Fruit fly (Drosophila melanogaster) whole organism, prepupa: ENCODE data around the gene rdog.
A peak's percentile ranks its signal among the peaks of the same experiment; 100 is the strongest.

Experiments used
- Blimp-1 ChIP-seq: fragments of 200-800 bp; sonication (Bioruptor generic); optimal IDR thresholded peaks from 3 replicates; lab custom pipeline; 2017; ENCODE audit warnings: missing biosample characterization, missing genetic modification characterization, mild to moderate bottlenecking, moderate library complexity, missing genetic modification reagents
- CG10631 ChIP-seq: fragments of 200-800 bp; sonication (Bioruptor generic); optimal IDR thresholded peaks from 2 replicates; lab custom pipeline; 2016; ENCODE audit warnings: missing biosample characterization, missing genetic modification characterization
- CG11294 ChIP-seq: fragments of 200-800 bp; sonication (Bioruptor generic); IDR thresholded peaks from 2 replicates; pipeline ENCODE4 v1.3.6; 2022; ENCODE audit warnings: missing biosample characterization, missing genetic modification characterization
- CG11762 ChIP-seq: fragments of 200-800 bp; sonication (Bioruptor generic); optimal IDR thresholded peaks from 3 replicates; lab custom pipeline; 2016; ENCODE audit warnings: missing biosample characterization, missing genetic modification characterization; ENCODE audit not compliant: insufficient read depth
- CG11902 ChIP-seq: fragments of 200-800 bp; sonication (Bioruptor generic); optimal IDR thresholded peaks from 3 replicates; lab custom pipeline; 2016; ENCODE audit warnings: missing biosample characterization, missing genetic modification characterization
- CG15336 ChIP-seq: fragments of 200-800 bp; sonication (Bioruptor generic); IDR thresholded peaks from 2 replicates; pipeline ENCODE4 v1.3.6; 2022; ENCODE audit warnings: missing biosample characterization, missing genetic modification characterization
- CG1621 ChIP-seq: fragments of 200-800 bp; sonication (Bioruptor generic); optimal IDR thresholded peaks from 3 replicates; lab custom pipeline; 2018; ENCODE audit warnings: missing biosample characterization, mild to moderate bottlenecking, missing genetic modification characterization
- CG16779 ChIP-seq: fragments of 200-800 bp; sonication (Bioruptor generic); optimal IDR thresholded peaks from 3 replicates; lab custom pipeline; 2017; ENCODE audit warnings: missing biosample characterization, mild to moderate bottlenecking, missing genetic modification characterization
- CG3032 ChIP-seq: fragments of 200-800 bp; optimal IDR thresholded peaks from 2 replicates; lab custom pipeline; 2019; ENCODE audit warnings: missing biosample characterization, mild to moderate bottlenecking, missing genetic modification characterization, moderate library complexity
- CG31627 ChIP-seq: fragments of 200-800 bp; sonication (Bioruptor generic); optimal IDR thresholded peaks from 3 replicates; lab custom pipeline; 2016; ENCODE audit warnings: missing biosample characterization, missing genetic modification characterization
- CG32006 ChIP-seq: fragments of 200-800 bp; sonication (Bioruptor generic); optimal IDR thresholded peaks from 3 replicates; lab custom pipeline; 2017; ENCODE audit warnings: missing biosample characterization, mild to moderate bottlenecking, missing genetic modification characterization
- CG34406 ChIP-seq: fragments of 200-800 bp; sonication (Bioruptor generic); optimal IDR thresholded peaks from 3 replicates; lab custom pipeline; 2016; ENCODE audit warnings: missing biosample characterization, missing genetic modification characterization
- CG3919 ChIP-seq: fragments of 200-800 bp; sonication (Bioruptor generic); optimal IDR thresholded peaks from 3 replicates; lab custom pipeline; 2016; ENCODE audit warnings: missing biosample characterization, missing genetic modification characterization
- CG4318 ChIP-seq: fragments of 200-800 bp; sonication (Bioruptor generic); optimal IDR thresholded peaks from 3 replicates; lab custom pipeline; 2017; ENCODE audit warnings: missing biosample characterization, mild to moderate bottlenecking, missing genetic modification characterization
- CG6163 ChIP-seq: fragments of 200-800 bp; sonication (Bioruptor generic); IDR thresholded peaks from 3 replicates; pipeline ENCODE4 v1.3.6; 2022; ENCODE audit warnings: missing biosample characterization, missing genetic modification characterization
- CG6276 ChIP-seq: fragments of 200-800 bp; sonication (Bioruptor generic); optimal IDR thresholded peaks from 2 replicates; lab custom pipeline; 2017; ENCODE audit warnings: missing biosample characterization, mild to moderate bottlenecking, missing genetic modification characterization
- CG6792 ChIP-seq: fragments of 200-800 bp; sonication (Bioruptor generic); optimal IDR thresholded peaks from 3 replicates; lab custom pipeline; 2016; ENCODE audit warnings: missing biosample characterization, missing genetic modification characterization
- CG6808 ChIP-seq: fragments of 200-800 bp; sonication (Bioruptor generic); optimal IDR thresholded peaks from 3 replicates; lab custom pipeline; 2017; ENCODE audit warnings: missing biosample characterization, missing genetic modification characterization, mild to moderate bottlenecking, moderate library complexity, missing genetic modification reagents
- CG6854 ChIP-seq: fragments of 200-800 bp; sonication (Bioruptor generic); optimal IDR thresholded peaks from 2 replicates; lab custom pipeline; 2017; ENCODE audit warnings: missing biosample characterization, mild to moderate bottlenecking, missing genetic modification characterization
- CG7368 ChIP-seq: fragments of 200-800 bp; sonication (Bioruptor generic); optimal IDR thresholded peaks from 3 replicates; lab custom pipeline; 2016; ENCODE audit warnings: missing biosample characterization, missing genetic modification characterization
- CG8119 ChIP-seq: fragments of 200-800 bp; sonication (Bioruptor generic); IDR thresholded peaks from 3 replicates; pipeline ENCODE4 v1.3.6; 2022; ENCODE audit warnings: missing biosample characterization, missing genetic modification characterization
- CG8319 ChIP-seq: fragments of 200-800 bp; sonication (Bioruptor generic); optimal IDR thresholded peaks from 3 replicates; lab custom pipeline; 2016; ENCODE audit warnings: missing biosample characterization, missing genetic modification characterization
- CG8632 ChIP-seq: fragments of 200-800 bp; sonication (Bioruptor generic); optimal IDR thresholded peaks from 3 replicates; lab custom pipeline; 2016; ENCODE audit warnings: missing biosample characterization, missing genetic modification characterization
- CG9139 ChIP-seq: fragments of 200-800 bp; sonication (Bioruptor generic); optimal IDR thresholded peaks from 3 replicates; lab custom pipeline; 2017; ENCODE audit warnings: missing biosample characterization, mild to moderate bottlenecking, missing genetic modification characterization
- Eip78C ChIP-seq: fragments of 200-800 bp; sonication (Bioruptor generic); peaks from one replicate; lab custom pipeline; 2016; ENCODE audit warnings: missing biosample characterization, missing genetic modification characterization
- Eip93F ChIP-seq: fragments of 200-800 bp; sonication (Bioruptor generic); optimal IDR thresholded peaks from 2 replicates; lab custom pipeline; 2016; ENCODE audit warnings: missing biosample characterization, mild to moderate bottlenecking, missing genetic modification characterization
- Ets96B ChIP-seq: fragments of 200-800 bp; optimal IDR thresholded peaks from 2 replicates; lab custom pipeline; 2019; ENCODE audit warnings: missing biosample characterization, mild to moderate bottlenecking, missing genetic modification characterization, moderate library complexity
- Gug ChIP-seq: fragments of 200-800 bp; sonication (Bioruptor generic); IDR thresholded peaks from 2 replicates; pipeline ENCODE4 v1.3.6; 2022; ENCODE audit warnings: missing biosample characterization, missing genetic modification characterization
- Hr38 ChIP-seq: sonication (Bioruptor generic); optimal IDR thresholded peaks from 2 replicates; lab custom pipeline; 2016; ENCODE audit warnings: missing biosample characterization, missing genetic modification characterization
- Hr39 ChIP-seq: fragments of 200-800 bp; sonication (Bioruptor generic); optimal IDR thresholded peaks from 2 replicates; lab custom pipeline; 2016; ENCODE audit warnings: missing biosample characterization, missing genetic modification characterization
- Lpt ChIP-seq: fragments of 200-800 bp; sonication (Bioruptor generic); optimal IDR thresholded peaks from 3 replicates; lab custom pipeline; 2016; ENCODE audit warnings: missing biosample characterization, missing genetic modification characterization
- OdsH ChIP-seq: fragments of 200-800 bp; sonication (Bioruptor generic); optimal IDR thresholded peaks from 3 replicates; lab custom pipeline; 2016; ENCODE audit warnings: missing biosample characterization, missing genetic modification characterization
- Smox ChIP-seq: fragments of 200-800 bp; sonication (Bioruptor generic); optimal IDR thresholded peaks from 3 replicates; lab custom pipeline; 2016; ENCODE audit warnings: missing biosample characterization, missing genetic modification characterization
- Sox102F ChIP-seq: fragments of 200-800 bp; sonication (Bioruptor generic); optimal IDR thresholded peaks from 2 replicates; lab custom pipeline; 2016; ENCODE audit warnings: missing biosample characterization, mild to moderate bottlenecking, missing genetic modification characterization
- Sox14 ChIP-seq: fragments of 200-800 bp; sonication (Bioruptor generic); optimal IDR thresholded peaks from 3 replicates; lab custom pipeline; 2016; ENCODE audit warnings: missing biosample characterization, missing genetic modification characterization
- Sox15 ChIP-seq: fragments of 200-800 bp; sonication (Bioruptor generic); optimal IDR thresholded peaks from 3 replicates; lab custom pipeline; 2016; ENCODE audit warnings: missing biosample characterization, missing genetic modification characterization
- achi ChIP-seq: fragments of 200-800 bp; sonication (Bioruptor generic); optimal IDR thresholded peaks from 3 replicates; lab custom pipeline; 2016; ENCODE audit warnings: missing biosample characterization, missing genetic modification characterization
- acj6 ChIP-seq: fragments of 200-800 bp; sonication (Bioruptor generic); optimal IDR thresholded peaks from 3 replicates; lab custom pipeline; 2016; ENCODE audit warnings: missing biosample characterization, missing genetic modification characterization
- cyc ChIP-seq: fragments of 200-800 bp; sonication (Bioruptor generic); optimal IDR thresholded peaks from 3 replicates; lab custom pipeline; 2016; ENCODE audit warnings: missing biosample characterization, missing genetic modification characterization
- dac ChIP-seq: fragments of 200-800 bp; sonication (Bioruptor generic); optimal IDR thresholded peaks from 2 replicates; lab custom pipeline; 2017; ENCODE audit warnings: missing biosample characterization, mild to moderate bottlenecking, missing genetic modification characterization
- dsx ChIP-seq: fragments of 200-800 bp; optimal IDR thresholded peaks from 3 replicates; lab custom pipeline; 2019; ENCODE audit warnings: missing biosample characterization, mild to moderate bottlenecking, missing genetic modification characterization, moderate library complexity; ENCODE audit not compliant: poor library complexity, severe bottlenecking
- esn ChIP-seq: fragments of 200-800 bp; sonication (Bioruptor generic); optimal IDR thresholded peaks from 2 replicates; lab custom pipeline; 2016; ENCODE audit warnings: missing biosample characterization, mild to moderate bottlenecking, missing genetic modification characterization, moderate library complexity
- fd85E ChIP-seq: fragments of 200-800 bp; sonication (Bioruptor generic); optimal IDR thresholded peaks from 3 replicates; lab custom pipeline; 2016; ENCODE audit warnings: missing biosample characterization, missing genetic modification characterization
- fkh ChIP-seq: fragments of 200-800 bp; sonication (Bioruptor generic); optimal IDR thresholded peaks from 3 replicates; lab custom pipeline; 2017; ENCODE audit warnings: missing biosample characterization, mild to moderate bottlenecking, missing genetic modification characterization, moderate library complexity
- lz ChIP-seq: fragments of 200-800 bp; sonication (Bioruptor generic); optimal IDR thresholded peaks from 3 replicates; lab custom pipeline; 2016; ENCODE audit warnings: missing biosample characterization, missing genetic modification characterization
- net ChIP-seq: fragments of 200-800 bp; sonication (Bioruptor generic); optimal IDR thresholded peaks from 3 replicates; lab custom pipeline; 2016; ENCODE audit warnings: missing biosample characterization, missing genetic modification characterization
- pdm3 ChIP-seq: fragments of 200-800 bp; sonication (Bioruptor generic); optimal IDR thresholded peaks from 3 replicates; lab custom pipeline; 2016; ENCODE audit warnings: missing biosample characterization, missing genetic modification characterization
- salr ChIP-seq, 2 experiments: fragments of 200-800 bp; sonication (Bioruptor generic); optimal IDR thresholded peaks; 3 replicates each; lab custom pipeline; 2016 to 2018; ENCODE audit warnings: missing biosample characterization in 2 of 2, missing genetic modification characterization in 2 of 2, mild to moderate bottlenecking in 1 of 2
- spab ChIP-seq: fragments of 200-800 bp; sonication (Bioruptor generic); optimal IDR thresholded peaks from 2 replicates; lab custom pipeline; 2017; ENCODE audit warnings: missing biosample characterization, mild to moderate bottlenecking, missing genetic modification characterization, missing genetic modification reagents
- svp ChIP-seq: fragments of 200-800 bp; sonication (Bioruptor generic); peaks from one replicate; lab custom pipeline; 2016; ENCODE audit warnings: missing biosample characterization, missing genetic modification characterization
- topi ChIP-seq: fragments of 200-800 bp; sonication (Bioruptor generic); optimal IDR thresholded peaks from 3 replicates; lab custom pipeline; 2016; ENCODE audit warnings: missing biosample characterization, missing genetic modification characterization

Gene rdog

dm6 chr3R:29207012-29207656 is 49.2 kb downstream of the rdog start:
- TF ChIP-seq CG6854 (GFP tag; lab: Kevin White, UChicago): peak; percentile 83
- peak; percentile 94 for TF ChIP-seq Ets96B (tag; lab: Kevin White, UChicago)
- TF ChIP-seq CG15336 (GFP tag; lab: Robert Waterston, UW): peak; percentile 91
- peak; percentile 91 for TF ChIP-seq CG3919
- peak; percentile 76 for TF ChIP-seq CG31627 (GFP tag; lab: Kevin White, UChicago)
- TF ChIP-seq CG6276 (GFP tag; lab: Kevin White, UChicago): peak; percentile 85
- TF ChIP-seq CG11902 (GFP tag; lab: Kevin White, UChicago): peak; percentile 88
- TF ChIP-seq CG8119 (GFP tag; lab: Robert Waterston, UW): peak; percentile 88
- peak; percentile 97 for TF ChIP-seq svp (GFP tag; lab: Kevin White, UChicago)
- TF ChIP-seq CG10631 (GFP tag; lab: Kevin White, UChicago): peak; percentile 90
- peak; percentile 78 for TF ChIP-seq cyc (GFP tag; lab: Kevin White, UChicago)
- TF ChIP-seq pdm3 (GFP tag; lab: Kevin White, UChicago): peak; percentile 85
- TF ChIP-seq CG3032: peak; percentile 95
- TF ChIP-seq Sox14 (GFP tag; lab: Kevin White, UChicago): peak; percentile 83
- peak; percentile 91 for TF ChIP-seq OdsH (GFP tag; lab: Kevin White, UChicago)
- peak; percentile 86 for TF ChIP-seq Gug (GFP tag; lab: Robert Waterston, UW)
- peak; percentile 84 for TF ChIP-seq net (GFP tag; lab: Kevin White, UChicago)
- TF ChIP-seq salr (GFP tag; optimal IDR thresholded peaks at IDR 0.05; lab: Kevin White, UChicago): peak; percentile 56 to 88
- TF ChIP-seq Eip78C (GFP tag; lab: Kevin White, UChicago): peak; percentile 96
- peak; percentile 90 for TF ChIP-seq CG34406 (GFP tag; lab: Kevin White, UChicago)
- peak; percentile 84 for TF ChIP-seq CG8632 (GFP tag; lab: Kevin White, UChicago)
- TF ChIP-seq CG16779 (tag; lab: Kevin White, UChicago): peak; percentile 81
- TF ChIP-seq CG8319 (GFP tag; lab: Kevin White, UChicago): peak; percentile 69
- peak; percentile 67 for TF ChIP-seq Blimp-1 (GFP tag; lab: Kevin White, UChicago)
- TF ChIP-seq CG6792 (GFP tag; lab: Kevin White, UChicago): peak; percentile 83
- peak; percentile 72 for TF ChIP-seq CG11762
- peak; percentile 80 for TF ChIP-seq Eip93F (GFP tag; lab: Kevin White, UChicago)
- TF ChIP-seq Sox15 (GFP tag; lab: Kevin White, UChicago): peak; percentile 79
- peak; percentile 79 for TF ChIP-seq CG7368 (GFP tag; lab: Kevin White, UChicago)
- TF ChIP-seq Lpt (GFP tag; lab: Kevin White, UChicago): peak; percentile 44
- no peak for TF ChIP-seq fkh (GFP tag; lab: Kevin White, UChicago)
- peak; percentile 83 for TF ChIP-seq Sox102F (GFP tag; lab: Kevin White, UChicago)
- TF ChIP-seq CG9139 (GFP tag; lab: Kevin White, UChicago): peak; percentile 79
- peak; percentile 89 for TF ChIP-seq acj6 (GFP tag; lab: Kevin White, UChicago)
- peak; percentile 83 for TF ChIP-seq CG4318 (GFP tag; lab: Kevin White, UChicago)
- TF ChIP-seq Hr38 (GFP tag; lab: Kevin White, UChicago): no peak
- peak; percentile 79 for TF ChIP-seq lz (GFP tag; lab: Kevin White, UChicago)
- TF ChIP-seq CG32006 (GFP tag; lab: Kevin White, UChicago): peak; percentile 92
- TF ChIP-seq CG6808 (GFP tag; lab: Kevin White, UChicago): peak; percentile 91
- peak; percentile 77 for TF ChIP-seq dac (GFP tag; lab: Kevin White, UChicago)
- peak; percentile 82 for TF ChIP-seq Hr39 (GFP tag; lab: Kevin White, UChicago)
- peak; percentile 89 for TF ChIP-seq CG1621 (tag; lab: Kevin White, UChicago)
- peak; percentile 91 for TF ChIP-seq dsx (GFP tag; lab: Kevin White, UChicago)
- TF ChIP-seq CG11294 (GFP tag; lab: Robert Waterston, UW): peak; percentile 81
- peak; percentile 87 for TF ChIP-seq esn (GFP tag; lab: Kevin White, UChicago)
- TF ChIP-seq Smox (GFP tag; lab: Kevin White, UChicago): peak; percentile 81
- TF ChIP-seq fd85E (GFP tag; lab: Kevin White, UChicago): peak; percentile 6
- TF ChIP-seq achi (GFP tag; lab: Kevin White, UChicago): peak; percentile 87
- TF ChIP-seq CG6163 (GFP tag; lab: Robert Waterston, UW): peak; percentile 96
- peak; percentile 89 for TF ChIP-seq spab (GFP tag; lab: Kevin White, UChicago)
- peak; percentile 84 for TF ChIP-seq topi
